Worm (Caenorhabditis elegans) whole organism, L1 larva: Measurements from ENCODE around the gene cest-2.1.

ENCODE experiments used
- C16A3.4 ChIP-seq: fragments of 150-350 bp; optimal IDR thresholded peaks from 2 replicates; lab custom pipeline; 2014; ENCODE audit warnings: missing biosample characterization, missing genetic modification characterization
- Y116A8C.19 ChIP-seq: sonication (generic microtip); optimal IDR thresholded peaks from 2 replicates; lab custom pipeline; 2016; ENCODE audit warnings: missing compliant biosample characterization, missing genetic modification characterization, borderline replicate concordance
- aha-1 ChIP-seq: fragments of 150-350 bp; optimal IDR thresholded peaks from 2 replicates; lab custom pipeline; 2014; ENCODE audit warnings: missing biosample characterization, missing genetic modification characterization
- aly-2 ChIP-seq: fragments of 150-350 bp; optimal IDR thresholded peaks from 2 replicates; lab custom pipeline; 2014; ENCODE audit warnings: missing biosample characterization, missing genetic modification characterization
- ama-1 ChIP-seq: fragments of 150-350 bp; optimal IDR thresholded peaks from 2 replicates; lab custom pipeline; 2014
- blmp-1 ChIP-seq: fragments of 150-350 bp; optimal IDR thresholded peaks from 2 replicates; lab custom pipeline; 2014; ENCODE audit warnings: missing biosample characterization, missing genetic modification characterization
- ceh-88 ChIP-seq: fragments of 200-800 bp; sonication (Bioruptor generic); IDR thresholded peaks from 2 replicates; pipeline ENCODE4 v1.3.6; 2022; ENCODE audit warnings: missing genetic modification characterization, missing compliant biosample characterization
- ces-1 ChIP-seq: fragments of 150-350 bp; optimal IDR thresholded peaks from 2 replicates; lab custom pipeline; 2014; ENCODE audit warnings: missing biosample characterization, missing genetic modification reagents, missing genetic modification characterization
- dpl-1 ChIP-seq, 3 experiments: fragments of 150-350 bp in 2 of 3; sonication (generic microtip) in 1 of 3; optimal IDR thresholded peaks; 2 replicates each; lab custom pipeline; 2014 to 2017; ENCODE audit warnings: missing biosample characterization in 3 of 3, missing genetic modification characterization in 3 of 3, missing genetic modification reagents in 3 of 3
- dsc-1 ChIP-seq: sonication (generic microtip); optimal IDR thresholded peaks from 2 replicates; lab custom pipeline; 2016; ENCODE audit warnings: mild to moderate bottlenecking, missing genetic modification characterization, missing compliant biosample characterization
- efl-1 ChIP-seq, 4 experiments: fragments of 150-350 bp; optimal IDR thresholded peaks in 3 of 4; peaks in 1 of 4; 1 replicate in 1 of 4; 2 replicates in 3 of 4; lab custom pipeline; 2014; ENCODE audit warnings: missing biosample characterization in 2 of 4, missing genetic modification characterization in 2 of 4, missing genetic modification reagents in 2 of 4
- elt-2 ChIP-seq: sonication (generic microtip); optimal IDR thresholded peaks from 2 replicates; lab custom pipeline; 2016; ENCODE audit warnings: missing genetic modification characterization, mild to moderate bottlenecking, inconsistent platforms, missing compliant biosample characterization, missing genetic modification reagents
- elt-3 ChIP-seq, 6 experiments: fragments of 150-350 bp in 1 of 6; sonication (generic microtip); optimal IDR thresholded peaks; 2 replicates each; lab custom pipeline; 2017 to 2018; ENCODE audit warnings: missing biosample characterization in 6 of 6, missing genetic modification characterization in 6 of 6, inconsistent platforms in 1 of 6
- fkh-10 ChIP-seq: sonication (generic microtip); optimal IDR thresholded peaks from 2 replicates; lab custom pipeline; 2017; ENCODE audit warnings: missing biosample characterization, missing genetic modification reagents, missing genetic modification characterization
- fkh-4 ChIP-seq: sonication (generic microtip); optimal IDR thresholded peaks from 2 replicates; lab custom pipeline; 2016; ENCODE audit warnings: missing compliant biosample characterization, missing genetic modification characterization, borderline replicate concordance
- fkh-8 ChIP-seq: sonication (generic microtip); optimal IDR thresholded peaks from 2 replicates; lab custom pipeline; 2016; ENCODE audit warnings: mild to moderate bottlenecking, missing genetic modification characterization, missing compliant biosample characterization
- hpl-2 ChIP-seq: fragments of 150-350 bp; optimal IDR thresholded peaks from 2 replicates; lab custom pipeline; 2014; ENCODE audit warnings: missing biosample characterization, missing genetic modification reagents, missing genetic modification characterization
- irx-1 ChIP-seq: sonication (generic microtip); optimal IDR thresholded peaks from 2 replicates; lab custom pipeline; 2016; ENCODE audit warnings: missing genetic modification characterization, missing compliant biosample characterization
- jun-1 ChIP-seq: fragments of 150-350 bp; optimal IDR thresholded peaks from 2 replicates; lab custom pipeline; 2014; ENCODE audit warnings: missing biosample characterization, missing genetic modification reagents, missing genetic modification characterization
- lin-14 ChIP-seq: fragments of 200-800 bp; sonication (Bioruptor generic); optimal IDR thresholded peaks from 2 replicates; lab custom pipeline; 2018; ENCODE audit warnings: mild to moderate bottlenecking, missing genetic modification characterization, moderate library complexity, missing compliant biosample characterization
- lin-15B ChIP-seq: fragments of 150-350 bp; sonication (generic microtip); optimal IDR thresholded peaks from 3 replicates; lab custom pipeline; 2014; ENCODE audit warnings: missing biosample characterization, missing genetic modification characterization
- lin-35 ChIP-seq, 2 experiments: fragments of 150-350 bp; optimal IDR thresholded peaks; 2 replicates each; lab custom pipeline; 2014; ENCODE audit warnings: missing biosample characterization in 2 of 2, missing genetic modification characterization in 2 of 2, missing genetic modification reagents in 2 of 2
- lsy-2 ChIP-seq, 2 experiments: fragments of 150-350 bp; optimal IDR thresholded peaks; 2 replicates each; lab custom pipeline; 2014; ENCODE audit warnings: missing biosample characterization in 2 of 2, missing genetic modification characterization in 2 of 2
- mef-2 ChIP-seq: fragments of 150-350 bp; optimal IDR thresholded peaks from 2 replicates; lab custom pipeline; 2014; ENCODE audit warnings: missing biosample characterization, missing genetic modification characterization
- nhr-11 ChIP-seq: fragments of 150-350 bp; optimal IDR thresholded peaks from 2 replicates; lab custom pipeline; 2014; ENCODE audit warnings: missing biosample characterization, missing genetic modification characterization
- nhr-19 ChIP-seq: fragments of 200-800 bp; sonication (Bioruptor generic); conservative IDR thresholded peaks from 2 replicates; pipeline ENCODE4 v1.3.6; 2022; ENCODE audit warnings: missing genetic modification characterization, missing compliant biosample characterization
- nhr-20 ChIP-seq: sonication (generic microtip); optimal IDR thresholded peaks from 2 replicates; lab custom pipeline; 2016; ENCODE audit warnings: mild to moderate bottlenecking, missing genetic modification characterization, missing compliant biosample characterization
- nhr-28 ChIP-seq: fragments of 150-350 bp; optimal IDR thresholded peaks from 2 replicates; lab custom pipeline; 2014; ENCODE audit warnings: missing biosample characterization, missing genetic modification characterization
- nhr-71 ChIP-seq: sonication (generic microtip); optimal IDR thresholded peaks from 2 replicates; lab custom pipeline; 2016; ENCODE audit warnings: mild to moderate bottlenecking, missing genetic modification characterization, moderate library complexity, missing compliant biosample characterization
- nhr-76 ChIP-seq: sonication (generic microtip); optimal IDR thresholded peaks from 2 replicates; lab custom pipeline; 2017; ENCODE audit warnings: missing biosample characterization, missing genetic modification characterization
- nhr-90 ChIP-seq: sonication (generic microtip); optimal IDR thresholded peaks from 2 replicates; lab custom pipeline; 2016; ENCODE audit warnings: mild to moderate bottlenecking, missing genetic modification characterization, missing compliant biosample characterization; ENCODE audit not compliant: poor library complexity
- pax-3 ChIP-seq: fragments of 200-800 bp; sonication (Bioruptor generic); optimal IDR thresholded peaks from 2 replicates; lab custom pipeline; 2018; ENCODE audit warnings: mild to moderate bottlenecking, missing genetic modification characterization, moderate library complexity, missing compliant biosample characterization
- rnt-1 ChIP-seq: sonication (generic microtip); optimal IDR thresholded peaks from 2 replicates; lab custom pipeline; 2016; ENCODE audit warnings: mild to moderate bottlenecking, missing genetic modification characterization, moderate library complexity, missing compliant biosample characterization
- snpc-4 ChIP-seq: fragments of 150-350 bp; optimal IDR thresholded peaks from 2 replicates; lab custom pipeline; 2014; ENCODE audit warnings: missing biosample characterization, missing genetic modification characterization
- sptf-1 ChIP-seq: fragments of 150-350 bp; optimal IDR thresholded peaks from 2 replicates; lab custom pipeline; 2014; ENCODE audit warnings: missing biosample characterization, missing genetic modification characterization
- swsn-7 ChIP-seq: sonication (generic microtip); optimal IDR thresholded peaks from 2 replicates; lab custom pipeline; 2016; ENCODE audit warnings: missing genetic modification characterization, missing compliant biosample characterization
- tbx-2 ChIP-seq: sonication (generic microtip); optimal IDR thresholded peaks from 2 replicates; lab custom pipeline; 2016; ENCODE audit warnings: missing genetic modification characterization, missing compliant biosample characterization
- tlp-1 ChIP-seq: fragments of 150-350 bp; optimal IDR thresholded peaks from 2 replicates; lab custom pipeline; 2014; ENCODE audit warnings: missing biosample characterization, missing genetic modification characterization
- unc-30 ChIP-seq: sonication (generic microtip); optimal IDR thresholded peaks from 2 replicates; lab custom pipeline; 2017; ENCODE audit warnings: missing biosample characterization, missing genetic modification characterization
- unc-98 ChIP-seq: fragments of 200-800 bp; sonication (Bioruptor generic); IDR thresholded peaks from 2 replicates; pipeline ENCODE4 v1.3.6; 2022; ENCODE audit warnings: missing genetic modification characterization, missing compliant biosample characterization
- zip-4 ChIP-seq: fragments of 200-800 bp; sonication (Bioruptor generic); optimal IDR thresholded peaks from 2 replicates; lab custom pipeline; 2018; ENCODE audit warnings: mild to moderate bottlenecking, missing genetic modification characterization, moderate library complexity, missing compliant biosample characterization
- ztf-11 ChIP-seq, 2 experiments: sonication (generic microtip); optimal IDR thresholded peaks; 2 replicates each; lab custom pipeline; 2016 to 2017; ENCODE audit warnings: missing genetic modification characterization in 2 of 2, missing biosample characterization in 1 of 2, missing compliant biosample characterization in 1 of 2
- ztf-4 ChIP-seq: fragments of 150-350 bp; optimal IDR thresholded peaks from 2 replicates; lab custom pipeline; 2014; ENCODE audit warnings: missing biosample characterization, missing genetic modification characterization

cest-2.1 gene

ce11 chrV:14165745-14166144 is 5.5 kb downstream of the cest-2.1 start:
- TF ChIP-seq fkh-4 (tag; lab: Kevin White, UChicago) = no peak
- no peak for TF ChIP-seq ztf-11 (tag; optimal IDR thresholded peaks at IDR 0.05; lab: Kevin White, UChicago)
- no peak for TF ChIP-seq rnt-1 (tag; lab: Kevin White, UChicago)
- no peak for TF ChIP-seq dsc-1
- TF ChIP-seq aly-2 (tag; lab: Kevin White, UChicago) = no peak
- no peak for TF ChIP-seq lin-35 (GFP tag; optimal IDR thresholded peaks at IDR 0.05; lab: Kevin White, UChicago)
- no peak for TF ChIP-seq dpl-1 (GFP tag; optimal IDR thresholded peaks at IDR 0.05; lab: Kevin White, UChicago)
- no peak for TF ChIP-seq swsn-7 (tag; lab: Kevin White, UChicago)
- TF ChIP-seq lsy-2 (tag; optimal IDR thresholded peaks at IDR 0.05; lab: Kevin White, UChicago) = no peak
- no peak for TF ChIP-seq mef-2 (tag; lab: Kevin White, UChicago)
- no peak for TF ChIP-seq fkh-10 (GFP tag; lab: Kevin White, UChicago)
- no peak for TF ChIP-seq irx-1 (tag; lab: Kevin White, UChicago)
- no peak for TF ChIP-seq nhr-11
- no peak for TF ChIP-seq fkh-8 (tag; lab: Kevin White, UChicago)
- no peak for TF ChIP-seq aha-1

DNA sequence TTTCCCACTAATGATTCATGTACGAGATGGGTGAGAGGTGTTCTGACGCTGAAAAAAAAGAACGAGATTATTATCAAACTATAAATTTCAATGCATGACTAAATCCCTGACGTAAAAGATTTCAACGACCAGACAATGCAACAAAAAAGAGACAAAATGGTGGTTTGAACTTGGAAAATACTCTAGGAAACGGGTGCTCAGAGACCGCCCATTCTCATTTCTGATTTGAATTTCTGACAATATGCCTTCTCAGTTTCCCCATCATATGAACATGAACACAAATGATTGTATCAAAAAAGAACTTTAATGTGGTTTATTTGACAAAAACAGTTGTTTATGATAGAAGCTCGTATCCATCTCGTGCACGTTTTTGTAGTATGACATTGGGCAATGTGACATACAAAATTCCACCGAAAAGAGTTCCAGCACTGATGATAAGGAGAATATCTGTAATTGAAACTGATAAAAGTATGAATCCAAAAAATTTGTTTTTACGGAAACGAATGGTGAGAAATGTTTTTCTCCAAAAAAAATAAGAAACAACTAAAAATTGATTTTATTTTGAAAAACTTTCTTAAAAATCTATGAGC is 8.2 kb downstream of the cest-2.1 start, which contains the start of gene srd-26:
srd-26 (minus strand) TSS at position 51 of the 590 bp plus-strand sequence.
- TF ChIP-seq fkh-8 (tag; lab: Kevin White, UChicago) (no peak), tlp-1 (no peak), efl-1 (optimal IDR thresholded peaks at IDR 0.05; lab: Kevin White, UChicago) (no peak), efl-1 (GFP tag; optimal IDR thresholded peaks at IDR 0.05 in 1 of 2; lab: Kevin White, UChicago) (no peak), hpl-2 (GFP tag; lab: Kevin White, UChicago) (no peak), nhr-71 (tag; lab: Kevin White, UChicago) (no peak), nhr-90 (no peak), ceh-88 (GFP tag; lab: Robert Waterston, UW) (no peak), nhr-28 (tag; lab: Kevin White, UChicago) (no peak), jun-1 (tag; lab: Kevin White, UChicago) (no peak), ztf-4 (tag; lab: Kevin White, UChicago) (no peak), mef-2 (tag; lab: Kevin White, UChicago) (no peak), lin-35 (GFP tag; optimal IDR thresholded peaks at IDR 0.05; lab: Kevin White, UChicago) (no peak), elt-3 (tag; optimal IDR thresholded peaks at IDR 0.05; lab: Kevin White, UChicago) (no peak)

ce11 chrV:14160698-14161097 is 10.6 kb downstream of the cest-2.1 start, which contains the start of gene cest-1.2:
Gene cest-1.2, minus strand, starts transcription at chrV:14160862.
- TF ChIP-seq elt-2 (tag; lab: Kevin White, UChicago) (peak; percentile 61), pax-3 (tag; lab: Kevin White, UChicago) (no peak)

- TF ChIP-seq ceh-88 (GFP tag; lab: Robert Waterston, UW) (no peak), snpc-4 (no peak), nhr-76 (tag; lab: Kevin White, UChicago) (no peak), tbx-2 (tag; lab: Kevin White, UChicago) (no peak), blmp-1 (no peak)
Observed at ce11 chrV:14156468-14156867, 14.8 kb downstream of the cest-2.1 start, which contains the start of gene AH10.2. Gene AH10.2, plus strand, starts transcription at chrV:14156768.

DNA sequence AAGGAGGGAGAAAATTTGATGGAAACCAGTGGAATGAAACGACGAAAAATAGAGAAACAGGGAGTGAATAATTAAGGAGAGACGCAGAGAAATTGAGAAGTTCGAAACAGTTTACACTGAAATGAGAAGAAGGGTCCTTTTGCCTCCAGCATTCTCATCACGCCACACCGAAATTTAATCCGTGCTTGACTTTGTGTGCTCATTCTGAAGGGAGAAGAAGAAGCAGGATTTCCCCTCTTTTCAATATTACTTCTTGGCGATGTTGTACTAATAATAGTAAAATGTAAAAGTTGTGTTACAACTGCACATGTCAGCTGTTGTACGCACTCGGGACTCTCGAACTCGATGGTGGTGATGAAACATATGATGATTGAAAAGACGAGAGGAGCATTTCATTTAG is 17.7 kb downstream of the cest-2.1 start:
- TF ChIP-seq aly-2 (tag; lab: Kevin White, UChicago) = no peak
- no peak for TF ChIP-seq zip-4
- no peak for TF ChIP-seq Y116A8C.19 (tag; lab: Kevin White, UChicago)
- no peak for TF ChIP-seq ama-1 (lab: Kevin White, UChicago)
- TF ChIP-seq unc-98 (GFP tag; lab: Robert Waterston, UW) = no peak; the same call in 1 of the 2 replicates
- no peak; the same call in 1 of the 2 replicates for TF ChIP-seq nhr-19 (GFP tag; lab: Robert Waterston, UW)
- no peak for TF ChIP-seq nhr-11
- TF ChIP-seq aha-1 = no peak
- no peak for TF ChIP-seq C16A3.4
- TF ChIP-seq lin-15B (tag; lab: Kevin White, UChicago) = no peak
- no peak for TF ChIP-seq unc-30 (tag; lab: Kevin White, UChicago)
- TF ChIP-seq dsc-1 = peak; percentile 72
- no peak for TF ChIP-seq sptf-1 (tag; lab: Kevin White, UChicago)
- no peak for TF ChIP-seq ces-1 (GFP tag; lab: Kevin White, UChicago)
- TF ChIP-seq lin-14 (GFP tag; lab: Kevin White, UChicago) = peak; percentile 66
- TF ChIP-seq swsn-7 (tag; lab: Kevin White, UChicago) = no peak
- no peak for TF ChIP-seq lin-35 (GFP tag; optimal IDR thresholded peaks at IDR 0.05; lab: Kevin White, UChicago)
- TF ChIP-seq nhr-76 (tag; lab: Kevin White, UChicago) = no peak
- no peak for TF ChIP-seq ztf-11 (tag; optimal IDR thresholded peaks at IDR 0.05; lab: Kevin White, UChicago)
- TF ChIP-seq nhr-20 (tag; lab: Kevin White, UChicago) = peak; percentile 12
- no peak for TF ChIP-seq blmp-1
